Worm (Caenorhabditis elegans) whole organism, young adult: ENCODE results near the gene ppm-1.D.

Source experiments
- B0035.1 ChIP-seq: sonication (generic microtip); optimal IDR thresholded peaks from 2 replicates; lab custom pipeline; 2016; ENCODE audit warnings: missing genetic modification characterization, mild to moderate bottlenecking, missing compliant biosample characterization, missing genotype, missing genetic modification reagents
- B0336.3 ChIP-seq: fragments of 200-800 bp; sonication (Bioruptor generic); IDR thresholded peaks from 2 replicates; pipeline ENCODE4 v1.3.6; 2022; ENCODE audit warnings: missing genetic modification characterization, missing compliant biosample characterization
- F10E7.11 ChIP-seq: sonication (generic microtip); optimal IDR thresholded peaks from 2 replicates; lab custom pipeline; 2017; ENCODE audit warnings: mild to moderate bottlenecking, missing genetic modification characterization, moderate library complexity, missing compliant biosample characterization
- F57C9.4 ChIP-seq: sonication (generic microtip); optimal IDR thresholded peaks from 2 replicates; lab custom pipeline; 2017; ENCODE audit warnings: mild to moderate bottlenecking, missing genetic modification characterization, missing compliant biosample characterization
- T07F8.4 ChIP-seq: sonication (generic microtip); optimal IDR thresholded peaks from 2 replicates; lab custom pipeline; 2016; ENCODE audit warnings: mild to moderate bottlenecking, missing genetic modification characterization, moderate library complexity, missing compliant biosample characterization
- Y56A3A.18 ChIP-seq: fragments of 200-800 bp; sonication (Bioruptor generic); IDR thresholded peaks from 2 replicates; pipeline ENCODE4 v1.3.6; 2022; ENCODE audit warnings: missing genetic modification reagents, missing genetic modification characterization, missing compliant biosample characterization
- aptf-3 ChIP-seq: fragments of 200-800 bp; sonication (Bioruptor generic); IDR thresholded peaks from 2 replicates; pipeline ENCODE4 v1.3.6; 2022; ENCODE audit warnings: missing genetic modification characterization, missing compliant biosample characterization
- attf-3 ChIP-seq: fragments of 200-800 bp; sonication (Bioruptor generic); conservative IDR thresholded peaks from 2 replicates; pipeline ENCODE4 v1.3.6; 2022; ENCODE audit warnings: missing genetic modification reagents, missing genetic modification characterization, missing compliant biosample characterization
- ccch-3 ChIP-seq: fragments of 200-800 bp; sonication (Bioruptor generic); optimal IDR thresholded peaks from 2 replicates; lab custom pipeline; 2018; ENCODE audit warnings: mild to moderate bottlenecking, missing genetic modification characterization, missing compliant biosample characterization
- cebp-2 ChIP-seq: fragments of 200-800 bp; sonication (Bioruptor generic); IDR thresholded peaks from 2 replicates; pipeline ENCODE4 v1.3.6; 2022; ENCODE audit warnings: missing genetic modification characterization, missing compliant biosample characterization
- ceh-40 ChIP-seq: fragments of 200-800 bp; sonication (Bioruptor generic); IDR thresholded peaks from 2 replicates; pipeline ENCODE4 v1.3.6; 2022; ENCODE audit warnings: missing genetic modification characterization, missing compliant biosample characterization
- chd-7 ChIP-seq: sonication (generic microtip); optimal IDR thresholded peaks from 2 replicates; lab custom pipeline; 2016; ENCODE audit warnings: mild to moderate bottlenecking, missing genetic modification characterization, moderate library complexity, missing compliant biosample characterization
- efl-1 ChIP-seq: fragments of 150-350 bp; optimal IDR thresholded peaks from 2 replicates; lab custom pipeline; 2014; ENCODE audit warnings: missing biosample characterization, missing genetic modification reagents, missing genetic modification characterization
- gei-17 ChIP-seq: fragments of 200-800 bp; sonication (Bioruptor generic); optimal IDR thresholded peaks from 2 replicates; lab custom pipeline; 2018; ENCODE audit warnings: mild to moderate bottlenecking, missing genetic modification characterization, missing compliant biosample characterization
- him-1 ChIP-seq: sonication (generic microtip); optimal IDR thresholded peaks from 2 replicates; lab custom pipeline; 2016; ENCODE audit warnings: missing genotype, missing genetic modification reagents, missing genetic modification characterization, missing compliant biosample characterization
- hmg-20 ChIP-seq: fragments of 200-800 bp; sonication (Bioruptor generic); IDR thresholded peaks from 2 replicates; pipeline ENCODE4 v1.3.6; 2022; ENCODE audit warnings: missing genetic modification reagents, missing genetic modification characterization, missing compliant biosample characterization
- hsf-1 ChIP-seq: fragments of 200-800 bp; sonication (Bioruptor generic); IDR thresholded peaks from 2 replicates; pipeline ENCODE4 v1.3.6; 2022; ENCODE audit warnings: missing genetic modification reagents, missing genetic modification characterization, missing compliant biosample characterization
- let-526 ChIP-seq: fragments of 200-800 bp; sonication (Bioruptor generic); IDR thresholded peaks from 2 replicates; pipeline ENCODE4 v1.3.6; 2022; ENCODE audit warnings: missing genetic modification reagents, missing genetic modification characterization, missing compliant biosample characterization
- lin-54 ChIP-seq: fragments of 200-800 bp; sonication (Bioruptor generic); optimal IDR thresholded peaks from 2 replicates; lab custom pipeline; 2018; ENCODE audit warnings: mild to moderate bottlenecking, missing genetic modification characterization, missing compliant biosample characterization
- lir-1 ChIP-seq: fragments of 200-800 bp; sonication (Bioruptor generic); conservative IDR thresholded peaks from 2 replicates; pipeline ENCODE4 v1.3.6; 2022; ENCODE audit warnings: missing genetic modification reagents, missing genetic modification characterization, missing compliant biosample characterization
- lsl-1 ChIP-seq: fragments of 200-800 bp; sonication (Bioruptor generic); optimal IDR thresholded peaks from 2 replicates; lab custom pipeline; 2018; ENCODE audit warnings: mild to moderate bottlenecking, missing genetic modification characterization, moderate library complexity, missing compliant biosample characterization
- madf-10 ChIP-seq: sonication (generic microtip); optimal IDR thresholded peaks from 2 replicates; lab custom pipeline; 2016; ENCODE audit warnings: mild to moderate bottlenecking, missing genetic modification characterization, missing compliant biosample characterization
- madf-3 ChIP-seq: fragments of 200-800 bp; sonication (Bioruptor generic); IDR thresholded peaks from 2 replicates; pipeline ENCODE4 v1.3.6; 2022; ENCODE audit warnings: missing genetic modification reagents, missing genetic modification characterization, missing compliant biosample characterization
- madf-8 ChIP-seq: fragments of 200-800 bp; sonication (Bioruptor generic); conservative IDR thresholded peaks from 2 replicates; pipeline ENCODE4 v1.3.6; 2022; ENCODE audit warnings: missing genetic modification reagents, missing genetic modification characterization, missing compliant biosample characterization
- mcd-1 ChIP-seq: fragments of 200-800 bp; sonication (Bioruptor generic); IDR thresholded peaks from 2 replicates; pipeline ENCODE4 v1.3.6; 2022; ENCODE audit warnings: missing genetic modification reagents, missing genetic modification characterization, missing compliant biosample characterization
- nfya-1 ChIP-seq: sonication (generic microtip); optimal IDR thresholded peaks from 2 replicates; lab custom pipeline; 2017; ENCODE audit warnings: antibody characterized with exemption, missing compliant biosample characterization, missing genetic modification characterization, borderline replicate concordance; ENCODE audit not compliant: insufficient read depth
- nfya-2 ChIP-seq: fragments of 200-800 bp; sonication (Bioruptor generic); IDR thresholded peaks from 2 replicates; pipeline ENCODE4 v1.3.6; 2022; ENCODE audit warnings: missing genetic modification reagents, missing genetic modification characterization, missing compliant biosample characterization
- nhr-179 ChIP-seq: sonication (generic microtip); optimal IDR thresholded peaks from 2 replicates; lab custom pipeline; 2016; ENCODE audit warnings: mild to moderate bottlenecking, missing genetic modification characterization, missing compliant biosample characterization
- pha-4 ChIP-seq: fragments of 150-350 bp; sonication (generic microtip); optimal IDR thresholded peaks from 2 replicates; lab custom pipeline; 2014; ENCODE audit warnings: missing biosample characterization, missing genetic modification reagents, missing genetic modification characterization
- snpc-3.4 ChIP-seq: sonication (generic microtip); optimal IDR thresholded peaks from 2 replicates; lab custom pipeline; 2017; ENCODE audit warnings: missing genetic modification characterization, mild to moderate bottlenecking, missing compliant biosample characterization, antibody characterized with exemption, moderate library complexity, missing genotype, missing genetic modification reagents
- snpc-4 ChIP-seq, 5 experiments: fragments of 150-350 bp in 1 of 5; sonication (generic microtip) in 4 of 5; optimal IDR thresholded peaks; 2 replicates each; lab custom pipeline; 2014 to 2018; ENCODE audit warnings: missing genetic modification characterization in 5 of 5, missing biosample characterization in 3 of 5, antibody characterized with exemption in 2 of 5, mild to moderate bottlenecking in 2 of 5, missing compliant biosample characterization in 2 of 5, missing genotype in 2 of 5, moderate library complexity in 2 of 5, missing genetic modification reagents in 1 of 5
- sptf-2 ChIP-seq: fragments of 200-800 bp; sonication (Bioruptor generic); optimal IDR thresholded peaks from 2 replicates; lab custom pipeline; 2018; ENCODE audit warnings: mild to moderate bottlenecking, missing genetic modification characterization, missing compliant biosample characterization
- tbx-9 ChIP-seq: sonication (generic microtip); optimal IDR thresholded peaks from 2 replicates; lab custom pipeline; 2016; ENCODE audit warnings: borderline replicate concordance, missing genetic modification characterization, inconsistent platforms, missing compliant biosample characterization
- unc-62 ChIP-seq: fragments of 150-350 bp; optimal IDR thresholded peaks from 2 replicates; lab custom pipeline; 2014; ENCODE audit warnings: missing biosample characterization, missing genetic modification reagents, missing genetic modification characterization
- xnd-1 ChIP-seq: sonication (generic microtip); optimal IDR thresholded peaks from 2 replicates; lab custom pipeline; 2016; ENCODE audit warnings: missing genotype, missing genetic modification reagents, missing genetic modification characterization, missing compliant biosample characterization
- zfh-2 ChIP-seq: fragments of 200-800 bp; sonication (Bioruptor generic); conservative IDR thresholded peaks from 2 replicates; pipeline ENCODE4 v1.3.6; 2022; ENCODE audit warnings: missing genetic modification reagents, missing genetic modification characterization, missing compliant biosample characterization
- zim-3 ChIP-seq: sonication (generic microtip); optimal IDR thresholded peaks from 2 replicates; lab custom pipeline; 2017; ENCODE audit warnings: mild to moderate bottlenecking, missing genetic modification characterization, moderate library complexity, missing compliant biosample characterization
- ztf-18 ChIP-seq: sonication (generic microtip); optimal IDR thresholded peaks from 2 replicates; lab custom pipeline; 2016; ENCODE audit warnings: missing genotype, mild to moderate bottlenecking, missing genetic modification characterization, missing compliant biosample characterization
- ztf-25 ChIP-seq: fragments of 200-800 bp; sonication (Bioruptor generic); IDR thresholded peaks from 2 replicates; pipeline ENCODE4 v1.3.6; 2022; ENCODE audit warnings: missing genetic modification reagents, missing genetic modification characterization, missing compliant biosample characterization
- ztf-6 ChIP-seq: fragments of 200-800 bp; sonication (Bioruptor generic); IDR thresholded peaks from 2 replicates; pipeline ENCODE4 v1.3.6; 2022; ENCODE audit warnings: missing genetic modification reagents, missing genetic modification characterization, missing compliant biosample characterization

Gene ppm-1.D

ce11 chrIII:2375918-2376317 is 44.5 kb downstream of the ppm-1.D start, which contains the start of gene H14E04.2 (continued):
- TF ChIP-seq gei-17 (GFP tag; lab: Kevin White, UChicago) (no peak), nfya-1 (tag; lab: Kevin White, UChicago) (no peak), lin-54 (GFP tag; lab: Kevin White, UChicago) (peak; percentile 90), zim-3 (no peak), nfya-2 (GFP tag; lab: Robert Waterston, UW) (no peak), attf-3 (peak; percentile 97), mcd-1 (GFP tag; lab: Robert Waterston, UW) (peak; percentile 76), aptf-3 (GFP tag; lab: Robert Waterston, UW) (no peak), lsl-1 (GFP tag; lab: Kevin White, UChicago) (peak; percentile 59), F10E7.11 (tag; lab: Kevin White, UChicago) (no peak), pha-4 (no peak), sptf-2 (GFP tag; lab: Kevin White, UChicago) (no peak)
- TF ChIP-seq, all 124 proteins: peak for 16

ce11 chrIII:2384364-2384763 is 53.0 kb downstream of the ppm-1.D start:
- TF ChIP-seq him-1 (tag; lab: Kevin White, UChicago), result no peak
- TF ChIP-seq B0035.1 (tag; lab: Kevin White, UChicago), result no peak
- no peak for TF ChIP-seq madf-8
- no peak for TF ChIP-seq cebp-2 (GFP tag; lab: Robert Waterston, UW)
- TF ChIP-seq let-526 (GFP tag; lab: Robert Waterston, UW), result no peak
- TF ChIP-seq ztf-6 (GFP tag; lab: Robert Waterston, UW), result no peak
- TF ChIP-seq madf-3, result no peak
- TF ChIP-seq tbx-9 (tag; lab: Kevin White, UChicago), result no peak
- no peak for TF ChIP-seq lin-54 (GFP tag; lab: Kevin White, UChicago)

ce11 chrIII:2386483-2386882 is 55.1 kb downstream of the ppm-1.D start, which contains the start of gene H14E04.3:
Gene H14E04.3 (minus strand): TSS chrIII:2386583.
- TF ChIP-seq hmg-20 (GFP tag; lab: Robert Waterston, UW), result no peak
- TF ChIP-seq hsf-1 (GFP tag; lab: Robert Waterston, UW), result no peak
- no peak for TF ChIP-seq ztf-18 (tag; lab: Kevin White, UChicago)
- no peak for TF ChIP-seq madf-10 (tag; lab: Kevin White, UChicago)
- no peak for TF ChIP-seq efl-1 (GFP tag; lab: Kevin White, UChicago)
- TF ChIP-seq T07F8.4 (tag; lab: Kevin White, UChicago), result no peak
- TF ChIP-seq Y56A3A.18 (GFP tag; lab: Robert Waterston, UW), result no peak
- no peak for TF ChIP-seq F57C9.4 (tag; lab: Kevin White, UChicago)
- no peak for TF ChIP-seq chd-7 (tag; lab: Kevin White, UChicago)
- no peak for TF ChIP-seq xnd-1
- no peak for TF ChIP-seq lir-1 (GFP tag; lab: Robert Waterston, UW)
- no peak for TF ChIP-seq ccch-3 (GFP tag; lab: Kevin White, UChicago)
- no peak for TF ChIP-seq ceh-40 (GFP tag; lab: Robert Waterston, UW)
- no peak for TF ChIP-seq unc-62 (GFP tag; lab: Kevin White, UChicago)
- TF ChIP-seq, all 124 proteins: peak for 0

- TF ChIP-seq snpc-4 (GFP tag; optimal IDR thresholded peaks at IDR 0.05; lab: Kevin White, UChicago) (no peak), snpc-4 (tag; optimal IDR thresholded peaks at IDR 0.05; lab: Kevin White, UChicago) (no peak), zfh-2 (GFP tag; lab: Robert Waterston, UW) (no peak), B0336.3 (GFP tag; lab: Robert Waterston, UW) (no peak), lin-54 (GFP tag; lab: Kevin White, UChicago) (no peak), ztf-25 (GFP tag; lab: Robert Waterston, UW) (no peak), nhr-179 (tag; lab: Kevin White, UChicago) (no peak), snpc-3.4 (tag; lab: Kevin White, UChicago) (no peak), let-526 (GFP tag; lab: Robert Waterston, UW) (no peak)
These were observed 60.3 kb downstream of the ppm-1.D start for ce11 chrIII:2391704-2392103.
